Worm (Caenorhabditis elegans) whole organism, L1 larva: ENCODE results near the gene sea-2.
A peak's percentile ranks its signal among the peaks of the same experiment; 100 is the strongest.

Experiments
- C34B4.2 ChIP-seq: sonication (generic microtip); optimal IDR thresholded peaks from 2 replicates; lab custom pipeline; 2017; ENCODE audit warnings: mild to moderate bottlenecking, missing genetic modification characterization, missing compliant biosample characterization
- F16B12.6 ChIP-seq: fragments of 150-350 bp; optimal IDR thresholded peaks from 2 replicates; lab custom pipeline; 2014; ENCODE audit warnings: missing biosample characterization, missing genetic modification characterization
- aha-1 ChIP-seq: fragments of 150-350 bp; optimal IDR thresholded peaks from 2 replicates; lab custom pipeline; 2014; ENCODE audit warnings: missing biosample characterization, missing genetic modification characterization
- aly-2 ChIP-seq: fragments of 150-350 bp; optimal IDR thresholded peaks from 2 replicates; lab custom pipeline; 2014; ENCODE audit warnings: missing biosample characterization, missing genetic modification characterization
- blmp-1 ChIP-seq: fragments of 150-350 bp; optimal IDR thresholded peaks from 2 replicates; lab custom pipeline; 2014; ENCODE audit warnings: missing biosample characterization, missing genetic modification characterization
- ceh-8 ChIP-seq: fragments of 200-800 bp; sonication (Bioruptor generic); optimal IDR thresholded peaks from 2 replicates; lab custom pipeline; 2018; ENCODE audit warnings: mild to moderate bottlenecking, missing genetic modification characterization, moderate library complexity, missing compliant biosample characterization
- ceh-82 ChIP-seq, 3 experiments: fragments of 150-350 bp in 1 of 3; sonication (generic microtip) in 2 of 3; optimal IDR thresholded peaks; 2 replicates each; lab custom pipeline; 2014 to 2017; ENCODE audit warnings: missing biosample characterization in 3 of 3, missing genetic modification characterization in 3 of 3
- dsc-1 ChIP-seq: sonication (generic microtip); optimal IDR thresholded peaks from 2 replicates; lab custom pipeline; 2016; ENCODE audit warnings: mild to moderate bottlenecking, missing genetic modification characterization, missing compliant biosample characterization
- efl-1 ChIP-seq, 4 experiments: fragments of 150-350 bp; optimal IDR thresholded peaks in 3 of 4; peaks in 1 of 4; 1 replicate in 1 of 4; 2 replicates in 3 of 4; lab custom pipeline; 2014; ENCODE audit warnings: missing biosample characterization in 2 of 4, missing genetic modification characterization in 2 of 4, missing genetic modification reagents in 2 of 4
- egl-27 ChIP-seq, 2 experiments: fragments of 150-350 bp in 1 of 2; sonication (generic microtip); optimal IDR thresholded peaks; 3 replicates each; lab custom pipeline; 2017 to 2018; ENCODE audit warnings: missing biosample characterization in 2 of 2, missing genetic modification characterization in 2 of 2, missing genetic modification reagents in 2 of 2
- elt-2 ChIP-seq: sonication (generic microtip); optimal IDR thresholded peaks from 2 replicates; lab custom pipeline; 2016; ENCODE audit warnings: missing genetic modification characterization, mild to moderate bottlenecking, inconsistent platforms, missing compliant biosample characterization, missing genetic modification reagents
- elt-3 ChIP-seq, 6 experiments: fragments of 150-350 bp in 1 of 6; sonication (generic microtip); optimal IDR thresholded peaks; 2 replicates each; lab custom pipeline; 2017 to 2018; ENCODE audit warnings: missing biosample characterization in 6 of 6, missing genetic modification characterization in 6 of 6, inconsistent platforms in 1 of 6
- ets-5 ChIP-seq: fragments of 200-800 bp; sonication (Bioruptor generic); IDR thresholded peaks from 2 replicates; pipeline ENCODE4 v1.3.6; 2022; ENCODE audit warnings: missing genetic modification characterization, missing compliant biosample characterization
- fkh-10 ChIP-seq: sonication (generic microtip); optimal IDR thresholded peaks from 2 replicates; lab custom pipeline; 2017; ENCODE audit warnings: missing biosample characterization, missing genetic modification reagents, missing genetic modification characterization
- grh-1 ChIP-seq: fragments of 200-800 bp; sonication (Bioruptor generic); IDR thresholded peaks from 2 replicates; pipeline ENCODE4 v1.3.6; 2022; ENCODE audit warnings: missing genetic modification reagents, missing genetic modification characterization, missing compliant biosample characterization
- hlh-17 ChIP-seq: fragments of 200-800 bp; sonication (Bioruptor generic); optimal IDR thresholded peaks from 2 replicates; lab custom pipeline; 2018; ENCODE audit warnings: missing genetic modification characterization, mild to moderate bottlenecking, missing compliant biosample characterization, moderate library complexity, borderline replicate concordance
- hlh-4 ChIP-seq: sonication (generic microtip); optimal IDR thresholded peaks from 2 replicates; lab custom pipeline; 2016; ENCODE audit warnings: mild to moderate bottlenecking, missing genetic modification characterization, missing compliant biosample characterization
- isw-1 ChIP-seq: fragments of 200-800 bp; sonication (Bioruptor generic); IDR thresholded peaks from 2 replicates; pipeline ENCODE4 v1.3.6; 2022; ENCODE audit warnings: missing genetic modification characterization, missing compliant biosample characterization
- jun-1 ChIP-seq: fragments of 150-350 bp; optimal IDR thresholded peaks from 2 replicates; lab custom pipeline; 2014; ENCODE audit warnings: missing biosample characterization, missing genetic modification reagents, missing genetic modification characterization
- lin-13 ChIP-seq: fragments of 150-350 bp; optimal IDR thresholded peaks from 2 replicates; lab custom pipeline; 2014; ENCODE audit warnings: missing biosample characterization, missing genetic modification reagents, missing genetic modification characterization
- lin-14 ChIP-seq: fragments of 200-800 bp; sonication (Bioruptor generic); optimal IDR thresholded peaks from 2 replicates; lab custom pipeline; 2018; ENCODE audit warnings: mild to moderate bottlenecking, missing genetic modification characterization, moderate library complexity, missing compliant biosample characterization
- lin-15B ChIP-seq: fragments of 150-350 bp; sonication (generic microtip); optimal IDR thresholded peaks from 3 replicates; lab custom pipeline; 2014; ENCODE audit warnings: missing biosample characterization, missing genetic modification characterization
- lsy-2 ChIP-seq, 2 experiments: fragments of 150-350 bp; optimal IDR thresholded peaks; 2 replicates each; lab custom pipeline; 2014; ENCODE audit warnings: missing biosample characterization in 2 of 2, missing genetic modification characterization in 2 of 2
- mab-9 ChIP-seq: fragments of 200-800 bp; sonication (Bioruptor generic); IDR thresholded peaks from 2 replicates; pipeline ENCODE4 v1.3.6; 2022; ENCODE audit warnings: missing genetic modification reagents, missing genetic modification characterization, missing compliant biosample characterization
- mdl-1 ChIP-seq, 2 experiments: fragments of 150-350 bp; optimal IDR thresholded peaks; 2 replicates each; lab custom pipeline; 2014 to 2017; ENCODE audit warnings: missing biosample characterization in 2 of 2, missing genetic modification characterization in 2 of 2, inconsistent platforms in 1 of 2
- nhr-19 ChIP-seq: fragments of 200-800 bp; sonication (Bioruptor generic); conservative IDR thresholded peaks from 2 replicates; pipeline ENCODE4 v1.3.6; 2022; ENCODE audit warnings: missing genetic modification characterization, missing compliant biosample characterization
- nhr-20 ChIP-seq: sonication (generic microtip); optimal IDR thresholded peaks from 2 replicates; lab custom pipeline; 2016; ENCODE audit warnings: mild to moderate bottlenecking, missing genetic modification characterization, missing compliant biosample characterization
- nhr-237 ChIP-seq: fragments of 150-350 bp; optimal IDR thresholded peaks from 2 replicates; lab custom pipeline; 2014; ENCODE audit warnings: missing biosample characterization, missing genetic modification characterization
- nhr-28 ChIP-seq: fragments of 150-350 bp; optimal IDR thresholded peaks from 2 replicates; lab custom pipeline; 2014; ENCODE audit warnings: missing biosample characterization, missing genetic modification characterization
- nhr-47 ChIP-seq: sonication (generic microtip); optimal IDR thresholded peaks from 2 replicates; lab custom pipeline; 2016; ENCODE audit warnings: mild to moderate bottlenecking, missing genetic modification characterization, moderate library complexity, missing compliant biosample characterization
- nhr-71 ChIP-seq: sonication (generic microtip); optimal IDR thresholded peaks from 2 replicates; lab custom pipeline; 2016; ENCODE audit warnings: mild to moderate bottlenecking, missing genetic modification characterization, moderate library complexity, missing compliant biosample characterization
- pax-3 ChIP-seq: fragments of 200-800 bp; sonication (Bioruptor generic); optimal IDR thresholded peaks from 2 replicates; lab custom pipeline; 2018; ENCODE audit warnings: mild to moderate bottlenecking, missing genetic modification characterization, moderate library complexity, missing compliant biosample characterization
- pqm-1 ChIP-seq: sonication (generic microtip); optimal IDR thresholded peaks from 3 replicates; lab custom pipeline; 2017; ENCODE audit warnings: missing biosample characterization, missing genetic modification characterization
- rnt-1 ChIP-seq: sonication (generic microtip); optimal IDR thresholded peaks from 2 replicates; lab custom pipeline; 2016; ENCODE audit warnings: mild to moderate bottlenecking, missing genetic modification characterization, moderate library complexity, missing compliant biosample characterization
- snu-23 ChIP-seq: sonication (generic microtip); optimal IDR thresholded peaks from 2 replicates; lab custom pipeline; 2016; ENCODE audit warnings: missing genetic modification characterization, missing compliant biosample characterization
- sox-4 ChIP-seq: sonication (generic microtip); optimal IDR thresholded peaks from 2 replicates; lab custom pipeline; 2016; ENCODE audit warnings: missing genetic modification characterization, missing compliant biosample characterization
- sptf-1 ChIP-seq: fragments of 150-350 bp; optimal IDR thresholded peaks from 2 replicates; lab custom pipeline; 2014; ENCODE audit warnings: missing biosample characterization, missing genetic modification characterization
- swsn-7 ChIP-seq: sonication (generic microtip); optimal IDR thresholded peaks from 2 replicates; lab custom pipeline; 2016; ENCODE audit warnings: missing genetic modification characterization, missing compliant biosample characterization
- unc-130 ChIP-seq: fragments of 150-350 bp; optimal IDR thresholded peaks from 2 replicates; lab custom pipeline; 2017; ENCODE audit warnings: missing biosample characterization, missing genetic modification characterization, inconsistent platforms
- unc-30 ChIP-seq: sonication (generic microtip); optimal IDR thresholded peaks from 2 replicates; lab custom pipeline; 2017; ENCODE audit warnings: missing biosample characterization, missing genetic modification characterization
- unc-98 ChIP-seq: fragments of 200-800 bp; sonication (Bioruptor generic); IDR thresholded peaks from 2 replicates; pipeline ENCODE4 v1.3.6; 2022; ENCODE audit warnings: missing genetic modification characterization, missing compliant biosample characterization
- vab-15 ChIP-seq: sonication (generic microtip); optimal IDR thresholded peaks from 2 replicates; lab custom pipeline; 2017; ENCODE audit warnings: missing genotype, mild to moderate bottlenecking, missing genetic modification characterization, missing compliant biosample characterization
- zag-1 ChIP-seq: fragments of 150-350 bp; optimal IDR thresholded peaks from 2 replicates; lab custom pipeline; 2014; ENCODE audit warnings: missing biosample characterization, missing genetic modification characterization
- ztf-4 ChIP-seq: fragments of 150-350 bp; optimal IDR thresholded peaks from 2 replicates; lab custom pipeline; 2014; ENCODE audit warnings: missing biosample characterization, missing genetic modification characterization

The sea-2 gene

ce11 chrII:3935098-3935497 lies 15.1 kb upstream of the sea-2 start:
- TF ChIP-seq isw-1 (no peak), snu-23 (GFP tag; lab: Kevin White, UChicago) (no peak), zag-1 (tag; lab: Kevin White, UChicago) (no peak), ets-5 (GFP tag; lab: Robert Waterston, UW) (no peak), ztf-4 (tag; lab: Kevin White, UChicago) (no peak), fkh-10 (GFP tag; lab: Kevin White, UChicago) (no peak), dsc-1 (tag; lab: Kevin White, UChicago) (no peak), elt-2 (tag; lab: Kevin White, UChicago) (no peak), efl-1 (optimal IDR thresholded peaks at IDR 0.05; lab: Kevin White, UChicago) (no peak), efl-1 (GFP tag; optimal IDR thresholded peaks at IDR 0.05 in 1 of 2; lab: Kevin White, UChicago) (no peak), pqm-1 (tag; lab: Kevin White, UChicago) (no peak)

- TF ChIP-seq nhr-47 = no peak
Measured at ce11 chrII:3935990-3936389, 14.2 kb upstream of the sea-2 start.

- TF ChIP-seq mdl-1 (tag; optimal IDR thresholded peaks at IDR 0.05; lab: Kevin White, UChicago) (no peak), rnt-1 (tag; lab: Kevin White, UChicago) (no peak), ceh-8 (peak; percentile 36)
- TF ChIP-seq, all 84 proteins: peak for 1
Measured at ce11 chrII:3947404-3947803, 2.8 kb upstream of the sea-2 start.

- TF ChIP-seq hlh-4 (no peak), lsy-2 (tag; optimal IDR thresholded peaks at IDR 0.05; lab: Kevin White, UChicago) (peak in 1 of 2 experiments; percentile 12), lin-14 (GFP tag; lab: Kevin White, UChicago) (peak; percentile 66), fkh-10 (GFP tag; lab: Kevin White, UChicago) (peak; percentile 47)
Measured at ce11 chrII:3948507-3948906, 1.7 kb upstream of the sea-2 start.

ce11 chrII:3951354-3951753 lies 1.2 kb downstream of the sea-2 start:
- TF ChIP-seq ets-5 (GFP tag; lab: Robert Waterston, UW) = no peak
- no peak for TF ChIP-seq lin-13 (GFP tag; lab: Kevin White, UChicago)
- peak; percentile 1 for TF ChIP-seq swsn-7 (tag; lab: Kevin White, UChicago)
- no peak for TF ChIP-seq egl-27 (tag; optimal IDR thresholded peaks at IDR 0.05; lab: Kevin White, UChicago)
- TF ChIP-seq vab-15 (tag; lab: Kevin White, UChicago) = no peak
- TF ChIP-seq nhr-71 = peak; percentile 39
- no peak for TF ChIP-seq nhr-47
- TF ChIP-seq lin-15B (tag; lab: Kevin White, UChicago) = no peak
- TF ChIP-seq F16B12.6 = no peak
- TF ChIP-seq lin-14 (GFP tag; lab: Kevin White, UChicago) = peak; percentile 85
- TF ChIP-seq dsc-1 (tag; lab: Kevin White, UChicago) = no peak
- no peak for TF ChIP-seq nhr-28
- peak; percentile 59 for TF ChIP-seq nhr-20 (tag; lab: Kevin White, UChicago)
- no peak for TF ChIP-seq pqm-1 (tag; lab: Kevin White, UChicago)
- TF ChIP-seq ceh-82 (tag; optimal IDR thresholded peaks at IDR 0.05; lab: Kevin White, UChicago) = no peak
- peak; percentile 89 for TF ChIP-seq blmp-1 (tag; lab: Kevin White, UChicago)
- no peak for TF ChIP-seq unc-130
- no peak for TF ChIP-seq aha-1 (tag; lab: Kevin White, UChicago)
- no peak for TF ChIP-seq ztf-4 (tag; lab: Kevin White, UChicago)
- TF ChIP-seq sptf-1 (tag; lab: Kevin White, UChicago) = no peak
- peak in 2 of 6 experiments; percentile 29 to 42 for TF ChIP-seq elt-3 (tag; optimal IDR thresholded peaks at IDR 0.05; lab: Kevin White, UChicago)
- TF ChIP-seq mdl-1 (tag; optimal IDR thresholded peaks at IDR 0.05; lab: Kevin White, UChicago) = no peak
- no peak for TF ChIP-seq sox-4 (tag; lab: Kevin White, UChicago)
- TF ChIP-seq grh-1 (GFP tag; lab: Robert Waterston, UW) = peak; percentile 90
- no peak for TF ChIP-seq hlh-17 (GFP tag; lab: Kevin White, UChicago)
- TF ChIP-seq C34B4.2 (tag; lab: Kevin White, UChicago) = no peak
- TF ChIP-seq unc-30 = no peak
- TF ChIP-seq jun-1 = peak; percentile 18
- no peak for TF ChIP-seq nhr-19 (GFP tag; lab: Robert Waterston, UW)
- TF ChIP-seq mab-9 (GFP tag; lab: Robert Waterston, UW) = no peak
- no peak for TF ChIP-seq pax-3
- TF ChIP-seq unc-98 (GFP tag; lab: Robert Waterston, UW) = no peak
- TF ChIP-seq nhr-237 (tag; lab: Kevin White, UChicago) = no peak
- no peak for TF ChIP-seq aly-2 (tag; lab: Kevin White, UChicago)
